Worm (Caenorhabditis elegans) whole organism, L1 larva: Measurements from ENCODE around the gene Y66D12A.16.

Source experiments
- F16B12.6 ChIP-seq: fragments of 150-350 bp; optimal IDR thresholded peaks from 2 replicates; lab custom pipeline; 2014; ENCODE audit warnings: missing biosample characterization, missing genetic modification characterization
- elt-3 ChIP-seq, 6 experiments: fragments of 150-350 bp in 1 of 6; sonication (generic microtip); optimal IDR thresholded peaks; 2 replicates each; lab custom pipeline; 2017 to 2018; ENCODE audit warnings: missing biosample characterization in 6 of 6, missing genetic modification characterization in 6 of 6, inconsistent platforms in 1 of 6
- mab-9 ChIP-seq: fragments of 200-800 bp; sonication (Bioruptor generic); IDR thresholded peaks from 2 replicates; pipeline ENCODE4 v1.3.6; 2022; ENCODE audit warnings: missing genetic modification reagents, missing genetic modification characterization, missing compliant biosample characterization
- nhr-71 ChIP-seq: sonication (generic microtip); optimal IDR thresholded peaks from 2 replicates; lab custom pipeline; 2016; ENCODE audit warnings: mild to moderate bottlenecking, missing genetic modification characterization, moderate library complexity, missing compliant biosample characterization
- pag-3 ChIP-seq: sonication (generic microtip); optimal IDR thresholded peaks from 2 replicates; lab custom pipeline; 2017; ENCODE audit warnings: missing genetic modification characterization, mild to moderate bottlenecking, missing compliant biosample characterization, antibody characterized with exemption, borderline replicate concordance; ENCODE audit not compliant: insufficient read depth
- snpc-4 ChIP-seq: fragments of 150-350 bp; optimal IDR thresholded peaks from 2 replicates; lab custom pipeline; 2014; ENCODE audit warnings: missing biosample characterization, missing genetic modification characterization
- unc-62 ChIP-seq: fragments of 150-350 bp; optimal IDR thresholded peaks from 2 replicates; lab custom pipeline; 2014; ENCODE audit warnings: missing biosample characterization, missing genetic modification reagents, missing genetic modification characterization

ce11 chrIII:11524073-11524472 lies 719 bp downstream of the Y66D12A.16 start:
- TF ChIP-seq nhr-71 (no peak), F16B12.6 (tag; lab: Kevin White, UChicago) (no peak), pag-3 (tag; lab: Kevin White, UChicago) (no peak), unc-62 (GFP tag; lab: Kevin White, UChicago) (no peak), snpc-4 (tag; lab: Kevin White, UChicago) (no peak), mab-9 (GFP tag; lab: Robert Waterston, UW) (no peak), elt-3 (tag; optimal IDR thresholded peaks at IDR 0.05; lab: Kevin White, UChicago) (no peak)
